Worm (Caenorhabditis elegans) whole organism, young adult: ENCODE results near the gene F43G6.16.

ENCODE experiments used
- F37B4.10 ChIP-seq: fragments of 200-800 bp; sonication (Bioruptor generic); IDR thresholded peaks from 2 replicates; pipeline ENCODE4 v1.3.6; 2022; ENCODE audit warnings: missing genetic modification characterization, missing compliant biosample characterization
- F49E8.2 ChIP-seq: sonication (generic microtip); optimal IDR thresholded peaks from 3 replicates; lab custom pipeline; 2017; ENCODE audit warnings: missing genetic modification characterization, mild to moderate bottlenecking, missing compliant biosample characterization, antibody characterized with exemption, moderate library complexity; ENCODE audit not compliant: insufficient read depth
- F52B5.7 ChIP-seq: sonication (generic microtip); optimal IDR thresholded peaks from 2 replicates; lab custom pipeline; 2016; ENCODE audit warnings: mild to moderate bottlenecking, missing genetic modification characterization, missing compliant biosample characterization
- F55B11.4 ChIP-seq: sonication (generic microtip); optimal IDR thresholded peaks from 2 replicates; lab custom pipeline; 2016; ENCODE audit warnings: missing compliant biosample characterization, missing genetic modification characterization, borderline replicate concordance; ENCODE audit not compliant: insufficient read depth
- K11D2.4 ChIP-seq: fragments of 200-800 bp; sonication (Bioruptor generic); IDR thresholded peaks from 2 replicates; pipeline ENCODE4 v1.3.6; 2022; ENCODE audit warnings: missing genetic modification reagents, missing genetic modification characterization, missing compliant biosample characterization
- K12H6.12 ChIP-seq: fragments of 200-800 bp; sonication (Bioruptor generic); optimal IDR thresholded peaks from 2 replicates; lab custom pipeline; 2018; ENCODE audit warnings: mild to moderate bottlenecking, missing genetic modification characterization, missing compliant biosample characterization
- Y53G8AR.9 ChIP-seq: fragments of 200-800 bp; sonication (Bioruptor generic); conservative IDR thresholded peaks from 2 replicates; pipeline ENCODE4 v1.3.6; 2022; ENCODE audit warnings: missing genetic modification reagents, missing genetic modification characterization, missing compliant biosample characterization
- Y67H2A.10 ChIP-seq: fragments of 200-800 bp; sonication (Bioruptor generic); conservative IDR thresholded peaks from 2 replicates; pipeline ENCODE4 v1.3.6; 2022; ENCODE audit warnings: missing genetic modification reagents, missing genetic modification characterization, missing compliant biosample characterization
- ZK185.1 ChIP-seq: sonication (generic microtip); optimal IDR thresholded peaks from 2 replicates; lab custom pipeline; 2016; ENCODE audit warnings: mild to moderate bottlenecking, missing genetic modification characterization, missing compliant biosample characterization; ENCODE audit not compliant: poor library complexity, severe bottlenecking
- aptf-2 ChIP-seq: fragments of 200-800 bp; sonication (Bioruptor generic); conservative IDR thresholded peaks from 2 replicates; pipeline ENCODE4 v1.3.6; 2022; ENCODE audit warnings: missing genetic modification reagents, missing genetic modification characterization, missing compliant biosample characterization
- atf-7 ChIP-seq: sonication (generic microtip); optimal IDR thresholded peaks from 2 replicates; lab custom pipeline; 2017; ENCODE audit warnings: mild to moderate bottlenecking, missing genetic modification characterization, missing compliant biosample characterization
- athp-1 ChIP-seq: sonication (generic microtip); optimal IDR thresholded peaks from 2 replicates; lab custom pipeline; 2017; ENCODE audit warnings: mild to moderate bottlenecking, missing genetic modification characterization, missing compliant biosample characterization
- attf-5 ChIP-seq: fragments of 200-800 bp; sonication (Bioruptor generic); optimal IDR thresholded peaks from 2 replicates; lab custom pipeline; 2018; ENCODE audit warnings: mild to moderate bottlenecking, missing genetic modification characterization, missing compliant biosample characterization
- attf-6 ChIP-seq: fragments of 200-800 bp; sonication (Bioruptor generic); IDR thresholded peaks from 2 replicates; pipeline ENCODE4 v1.3.6; 2022; ENCODE audit warnings: missing genetic modification reagents, missing genetic modification characterization, missing compliant biosample characterization
- ccch-3 ChIP-seq: fragments of 200-800 bp; sonication (Bioruptor generic); optimal IDR thresholded peaks from 2 replicates; lab custom pipeline; 2018; ENCODE audit warnings: mild to moderate bottlenecking, missing genetic modification characterization, missing compliant biosample characterization
- cebp-2 ChIP-seq: fragments of 200-800 bp; sonication (Bioruptor generic); IDR thresholded peaks from 2 replicates; pipeline ENCODE4 v1.3.6; 2022; ENCODE audit warnings: missing genetic modification characterization, missing compliant biosample characterization
- ceh-27 ChIP-seq: fragments of 200-800 bp; sonication (Bioruptor generic); optimal IDR thresholded peaks from 2 replicates; lab custom pipeline; 2018; ENCODE audit warnings: mild to moderate bottlenecking, missing genetic modification characterization, moderate library complexity, missing compliant biosample characterization
- ceh-40 ChIP-seq: fragments of 200-800 bp; sonication (Bioruptor generic); IDR thresholded peaks from 2 replicates; pipeline ENCODE4 v1.3.6; 2022; ENCODE audit warnings: missing genetic modification characterization, missing compliant biosample characterization
- ceh-58 ChIP-seq: fragments of 200-800 bp; sonication (Bioruptor generic); IDR thresholded peaks from 2 replicates; pipeline ENCODE4 v1.3.6; 2022; ENCODE audit warnings: missing genetic modification characterization, missing compliant biosample characterization
- chd-7 ChIP-seq: sonication (generic microtip); optimal IDR thresholded peaks from 2 replicates; lab custom pipeline; 2016; ENCODE audit warnings: mild to moderate bottlenecking, missing genetic modification characterization, moderate library complexity, missing compliant biosample characterization
- dox-1 ChIP-seq: fragments of 200-800 bp; sonication (Bioruptor generic); IDR thresholded peaks from 2 replicates; pipeline ENCODE4 v1.3.6; 2022; ENCODE audit warnings: missing genetic modification reagents, missing genetic modification characterization, missing compliant biosample characterization
- dpff-1 ChIP-seq: sonication (generic microtip); optimal IDR thresholded peaks from 2 replicates; lab custom pipeline; 2017; ENCODE audit warnings: mild to moderate bottlenecking, missing genetic modification characterization, missing compliant biosample characterization
- dpl-1 ChIP-seq: fragments of 150-350 bp; optimal IDR thresholded peaks from 2 replicates; lab custom pipeline; 2014; ENCODE audit warnings: missing biosample characterization, missing genetic modification reagents, missing genetic modification characterization
- egl-44 ChIP-seq: fragments of 200-800 bp; sonication (Bioruptor generic); IDR thresholded peaks from 2 replicates; pipeline ENCODE4 v1.3.6; 2022; ENCODE audit warnings: missing genetic modification reagents, missing genetic modification characterization, missing compliant biosample characterization
- ekl-4 ChIP-seq: fragments of 200-800 bp; sonication (Bioruptor generic); IDR thresholded peaks from 2 replicates; pipeline ENCODE4 v1.3.6; 2022; ENCODE audit warnings: missing genetic modification reagents, missing genetic modification characterization, missing compliant biosample characterization
- hlh-12 ChIP-seq: sonication (generic microtip); optimal IDR thresholded peaks from 2 replicates; lab custom pipeline; 2016; ENCODE audit warnings: missing genetic modification characterization, missing compliant biosample characterization
- lag-1 ChIP-seq: fragments of 200-800 bp; sonication (Bioruptor generic); IDR thresholded peaks from 2 replicates; pipeline ENCODE4 v1.3.6; 2022; ENCODE audit warnings: missing genetic modification reagents, missing genetic modification characterization, missing compliant biosample characterization
- let-526 ChIP-seq: fragments of 200-800 bp; sonication (Bioruptor generic); IDR thresholded peaks from 2 replicates; pipeline ENCODE4 v1.3.6; 2022; ENCODE audit warnings: missing genetic modification reagents, missing genetic modification characterization, missing compliant biosample characterization
- lin-54 ChIP-seq: fragments of 200-800 bp; sonication (Bioruptor generic); optimal IDR thresholded peaks from 2 replicates; lab custom pipeline; 2018; ENCODE audit warnings: mild to moderate bottlenecking, missing genetic modification characterization, missing compliant biosample characterization
- lir-1 ChIP-seq: fragments of 200-800 bp; sonication (Bioruptor generic); conservative IDR thresholded peaks from 2 replicates; pipeline ENCODE4 v1.3.6; 2022; ENCODE audit warnings: missing genetic modification reagents, missing genetic modification characterization, missing compliant biosample characterization
- lsy-27 ChIP-seq: sonication (generic microtip); optimal IDR thresholded peaks from 2 replicates; lab custom pipeline; 2017; ENCODE audit warnings: missing genetic modification characterization, mild to moderate bottlenecking, missing compliant biosample characterization, antibody characterized with exemption, missing genotype, borderline replicate concordance; ENCODE audit not compliant: insufficient read depth
- madf-10 ChIP-seq: sonication (generic microtip); optimal IDR thresholded peaks from 2 replicates; lab custom pipeline; 2016; ENCODE audit warnings: mild to moderate bottlenecking, missing genetic modification characterization, missing compliant biosample characterization
- madf-3 ChIP-seq: fragments of 200-800 bp; sonication (Bioruptor generic); IDR thresholded peaks from 2 replicates; pipeline ENCODE4 v1.3.6; 2022; ENCODE audit warnings: missing genetic modification reagents, missing genetic modification characterization, missing compliant biosample characterization
- madf-6 ChIP-seq: fragments of 200-800 bp; sonication (Bioruptor generic); IDR thresholded peaks from 2 replicates; pipeline ENCODE4 v1.3.6; 2022; ENCODE audit warnings: missing genetic modification reagents, missing genetic modification characterization, missing compliant biosample characterization
- mel-28 ChIP-seq: sonication (generic microtip); optimal IDR thresholded peaks from 2 replicates; lab custom pipeline; 2016; ENCODE audit warnings: borderline replicate concordance, mild to moderate bottlenecking, missing genetic modification characterization, missing compliant biosample characterization
- nfya-1 ChIP-seq: sonication (generic microtip); optimal IDR thresholded peaks from 2 replicates; lab custom pipeline; 2017; ENCODE audit warnings: antibody characterized with exemption, missing compliant biosample characterization, missing genetic modification characterization, borderline replicate concordance; ENCODE audit not compliant: insufficient read depth
- nfya-2 ChIP-seq: fragments of 200-800 bp; sonication (Bioruptor generic); IDR thresholded peaks from 2 replicates; pipeline ENCODE4 v1.3.6; 2022; ENCODE audit warnings: missing genetic modification reagents, missing genetic modification characterization, missing compliant biosample characterization
- nfyb-1 ChIP-seq: fragments of 200-800 bp; sonication (Bioruptor generic); IDR thresholded peaks from 2 replicates; pipeline ENCODE4 v1.3.6; 2022; ENCODE audit warnings: missing genetic modification reagents, missing genetic modification characterization, missing compliant biosample characterization
- nhr-120 ChIP-seq: fragments of 200-800 bp; sonication (Bioruptor generic); IDR thresholded peaks from 2 replicates; pipeline ENCODE4 v1.3.6; 2022; ENCODE audit warnings: missing genetic modification characterization, missing compliant biosample characterization
- nhr-179 ChIP-seq: sonication (generic microtip); optimal IDR thresholded peaks from 2 replicates; lab custom pipeline; 2016; ENCODE audit warnings: mild to moderate bottlenecking, missing genetic modification characterization, missing compliant biosample characterization
- nhr-90 ChIP-seq: sonication (generic microtip); optimal IDR thresholded peaks from 2 replicates; lab custom pipeline; 2016; ENCODE audit warnings: missing genotype, mild to moderate bottlenecking, missing genetic modification characterization, missing compliant biosample characterization
- pha-4 ChIP-seq: fragments of 150-350 bp; sonication (generic microtip); optimal IDR thresholded peaks from 2 replicates; lab custom pipeline; 2014; ENCODE audit warnings: missing biosample characterization, missing genetic modification reagents, missing genetic modification characterization
- sdz-38 ChIP-seq: sonication (generic microtip); optimal IDR thresholded peaks from 2 replicates; lab custom pipeline; 2016; ENCODE audit warnings: missing genotype, missing genetic modification characterization, missing compliant biosample characterization
- somi-1 ChIP-seq: fragments of 200-800 bp; sonication (Bioruptor generic); optimal IDR thresholded peaks from 2 replicates; lab custom pipeline; 2018; ENCODE audit warnings: mild to moderate bottlenecking, missing genetic modification characterization, missing compliant biosample characterization
- tbx-9 ChIP-seq: sonication (generic microtip); optimal IDR thresholded peaks from 2 replicates; lab custom pipeline; 2016; ENCODE audit warnings: borderline replicate concordance, missing genetic modification characterization, inconsistent platforms, missing compliant biosample characterization
- zim-3 ChIP-seq: sonication (generic microtip); optimal IDR thresholded peaks from 2 replicates; lab custom pipeline; 2017; ENCODE audit warnings: mild to moderate bottlenecking, missing genetic modification characterization, moderate library complexity, missing compliant biosample characterization
- ztf-18 ChIP-seq: sonication (generic microtip); optimal IDR thresholded peaks from 2 replicates; lab custom pipeline; 2016; ENCODE audit warnings: missing genotype, mild to moderate bottlenecking, missing genetic modification characterization, missing compliant biosample characterization
- ztf-25 ChIP-seq: fragments of 200-800 bp; sonication (Bioruptor generic); IDR thresholded peaks from 2 replicates; pipeline ENCODE4 v1.3.6; 2022; ENCODE audit warnings: missing genetic modification reagents, missing genetic modification characterization, missing compliant biosample characterization
- ztf-26 ChIP-seq: sonication (generic microtip); optimal IDR thresholded peaks from 2 replicates; lab custom pipeline; 2017; ENCODE audit warnings: missing genetic modification characterization, missing compliant biosample characterization

Gene F43G6.16

DNA sequence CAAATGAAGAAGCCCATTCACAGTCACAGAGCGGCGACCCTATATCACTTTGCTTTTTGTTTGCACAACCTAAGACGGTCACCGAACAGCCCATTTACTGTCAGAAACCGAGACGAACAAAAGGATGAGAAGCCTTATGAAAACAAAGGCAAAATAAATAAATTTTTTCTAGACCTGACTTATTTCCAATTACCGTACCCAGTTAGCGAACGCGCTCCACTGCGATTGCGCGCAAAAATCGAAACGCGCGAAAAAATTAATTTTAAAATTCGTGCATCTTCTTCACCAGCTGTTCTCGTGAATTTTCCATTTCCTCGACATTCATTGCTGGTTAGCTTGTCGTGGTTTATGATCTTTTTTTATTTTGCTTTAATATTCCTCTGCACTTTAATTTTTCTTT is at the start of gene F43G6.16 (continued):
- TF ChIP-seq nfyb-1 (GFP tag; lab: Robert Waterston, UW) (0 out of 2 replicates have a peak, but pooled peaks have one; percentile 50), lir-1 (GFP tag; lab: Robert Waterston, UW) (peak; percentile 77), atf-7 (tag; lab: Kevin White, UChicago) (no peak), attf-5 (GFP tag; lab: Kevin White, UChicago) (no peak), K11D2.4 (GFP tag; lab: Robert Waterston, UW) (no peak), chd-7 (tag; lab: Kevin White, UChicago) (no peak), ccch-3 (GFP tag; lab: Kevin White, UChicago) (no peak), ztf-18 (tag; lab: Kevin White, UChicago) (peak; percentile 53), ekl-4 (GFP tag; lab: Robert Waterston, UW) (peak; percentile 63), dox-1 (GFP tag; lab: Robert Waterston, UW) (peak; percentile 89), lsy-27 (no peak), ZK185.1 (no peak), let-526 (GFP tag; lab: Robert Waterston, UW) (no peak), nhr-179 (tag; lab: Kevin White, UChicago) (no peak), ceh-27 (GFP tag; lab: Kevin White, UChicago) (no peak), sdz-38 (tag; lab: Kevin White, UChicago) (no peak), madf-10 (no peak), mel-28 (no peak), dpff-1 (no peak), Y67H2A.10 (no peak), madf-3 (peak; percentile 90), aptf-2 (GFP tag; lab: Robert Waterston, UW) (peak; percentile 28; the same call in 1 of the 2 replicates), ztf-25 (0 out of 2 replicates have a peak, but pooled peaks have one; percentile 54), ztf-26 (tag; lab: Kevin White, UChicago) (no peak), zim-3 (no peak), hlh-12 (tag; lab: Kevin White, UChicago) (no peak), nhr-90 (tag; lab: Kevin White, UChicago) (no peak), nfya-2 (GFP tag; lab: Robert Waterston, UW) (no peak), F49E8.2 (tag; lab: Kevin White, UChicago) (peak; percentile 95), ceh-58 (GFP tag; lab: Robert Waterston, UW) (no peak), lag-1 (GFP tag; lab: Robert Waterston, UW) (no peak), cebp-2 (GFP tag; lab: Robert Waterston, UW) (no peak), nhr-120 (GFP tag; lab: Robert Waterston, UW) (no peak), egl-44 (GFP tag; lab: Robert Waterston, UW) (no peak), ceh-40 (no peak), dpl-1 (GFP tag; lab: Kevin White, UChicago) (peak; percentile 97), F37B4.10 (GFP tag; lab: Robert Waterston, UW) (no peak), F52B5.7 (tag; lab: Kevin White, UChicago) (no peak), madf-6 (GFP tag; lab: Robert Waterston, UW) (peak; percentile 100), tbx-9 (tag; lab: Kevin White, UChicago) (no peak), F55B11.4 (no peak), attf-6 (GFP tag; lab: Robert Waterston, UW) (peak; percentile 73; the same call in 1 of the 2 replicates), nfya-1 (tag; lab: Kevin White, UChicago) (no peak), athp-1 (peak; percentile 51), lin-54 (GFP tag; lab: Kevin White, UChicago) (peak; percentile 95), somi-1 (GFP tag; lab: Kevin White, UChicago) (no peak), K12H6.12 (tag; lab: Kevin White, UChicago) (no peak), pha-4 (tag; lab: Kevin White, UChicago) (no peak), Y53G8AR.9 (GFP tag; lab: Robert Waterston, UW) (peak; percentile 92)
